Worm (Caenorhabditis elegans) whole organism, early embryonic: ENCODE data around the gene F42G2.7.

Experiments
- B0310.2 ChIP-seq: sonication (generic microtip); optimal IDR thresholded peaks from 2 replicates; lab custom pipeline; 2016; ENCODE audit warnings: mild to moderate bottlenecking, missing genetic modification characterization, missing compliant biosample characterization
- F13C5.2 ChIP-seq: sonication (generic microtip); optimal IDR thresholded peaks from 2 replicates; lab custom pipeline; 2017; ENCODE audit warnings: mild to moderate bottlenecking, missing genetic modification characterization, inconsistent platforms, missing compliant biosample characterization
- aly-1 ChIP-seq: sonication (generic microtip); optimal IDR thresholded peaks from 2 replicates; lab custom pipeline; 2016; ENCODE audit warnings: missing genetic modification characterization, missing compliant biosample characterization
- ama-1 ChIP-seq: fragments of 150-350 bp; optimal IDR thresholded peaks from 2 replicates; lab custom pipeline; 2014
- ceh-13 ChIP-seq: fragments of 200-800 bp; sonication (Bioruptor generic); optimal IDR thresholded peaks from 2 replicates; lab custom pipeline; 2018; ENCODE audit warnings: mild to moderate bottlenecking, missing genetic modification characterization, missing compliant biosample characterization
- ceh-36 ChIP-seq: sonication (generic microtip); optimal IDR thresholded peaks from 2 replicates; lab custom pipeline; 2016; ENCODE audit warnings: missing genetic modification characterization, inconsistent platforms, missing compliant biosample characterization
- ets-7 ChIP-seq: sonication (generic microtip); optimal IDR thresholded peaks from 2 replicates; lab custom pipeline; 2016; ENCODE audit warnings: missing genotype, missing genetic modification characterization, missing compliant biosample characterization
- flt-1 ChIP-seq: fragments of 200-800 bp; sonication (Bioruptor generic); IDR thresholded peaks from 2 replicates; pipeline ENCODE4 v1.3.6; 2022; ENCODE audit warnings: missing genetic modification characterization, missing compliant biosample characterization
- hmbx-1 ChIP-seq: sonication (generic microtip); optimal IDR thresholded peaks from 2 replicates; lab custom pipeline; 2016; ENCODE audit warnings: mild to moderate bottlenecking, missing genetic modification characterization, missing compliant biosample characterization
- hmg-4 ChIP-seq: fragments of 200-800 bp; sonication (Bioruptor generic); optimal IDR thresholded peaks from 2 replicates; lab custom pipeline; 2018; ENCODE audit warnings: mild to moderate bottlenecking, missing genetic modification characterization, missing compliant biosample characterization
- hnd-1 ChIP-seq: sonication (generic microtip); optimal IDR thresholded peaks from 2 replicates; lab custom pipeline; 2016; ENCODE audit warnings: missing genetic modification characterization, missing compliant biosample characterization
- pes-1 ChIP-seq: fragments of 200-800 bp; sonication (Bioruptor generic); IDR thresholded peaks from 2 replicates; pipeline ENCODE4 v1.3.6; 2022; ENCODE audit warnings: missing genetic modification reagents, missing genetic modification characterization, missing compliant biosample characterization
- scrt-1 ChIP-seq: fragments of 200-800 bp; sonication (Bioruptor generic); IDR thresholded peaks from 2 replicates; pipeline ENCODE4 v1.3.6; 2022; ENCODE audit warnings: missing genetic modification characterization, missing compliant biosample characterization
- sea-1 ChIP-seq: fragments of 200-800 bp; sonication (Bioruptor generic); conservative IDR thresholded peaks from 2 replicates; pipeline ENCODE4 v1.3.6; 2022; ENCODE audit warnings: missing genetic modification characterization, missing compliant biosample characterization
- tbx-11 ChIP-seq: fragments of 200-800 bp; sonication (Bioruptor generic); IDR thresholded peaks from 2 replicates; pipeline ENCODE4 v1.3.6; 2022; ENCODE audit warnings: missing genetic modification characterization, missing compliant biosample characterization
- tbx-37 ChIP-seq: fragments of 200-800 bp; sonication (Bioruptor generic); conservative IDR thresholded peaks from 2 replicates; pipeline ENCODE4 v1.3.6; 2022; ENCODE audit warnings: missing genetic modification reagents, missing genetic modification characterization, missing compliant biosample characterization
- tra-4 ChIP-seq: sonication (generic microtip); optimal IDR thresholded peaks from 2 replicates; lab custom pipeline; 2017; ENCODE audit warnings: missing genetic modification characterization, missing compliant biosample characterization

F42G2.7 gene

ce11 chrII:2399810-2400209, 18.1 kb upstream of the F42G2.7 start:
- TF ChIP-seq pes-1 (GFP tag; lab: Robert Waterston, UW) (no peak), tbx-37 (GFP tag; lab: Robert Waterston, UW) (no peak), hmg-4 (GFP tag; lab: Kevin White, UChicago) (no peak), sea-1 (GFP tag; lab: Robert Waterston, UW) (no peak), hnd-1 (tag; lab: Kevin White, UChicago) (no peak), ets-7 (tag; lab: Kevin White, UChicago) (no peak), flt-1 (GFP tag; lab: Robert Waterston, UW) (no peak), hmbx-1 (no peak), scrt-1 (GFP tag; lab: Robert Waterston, UW) (no peak), tra-4 (tag; lab: Kevin White, UChicago) (no peak), ceh-36 (tag; lab: Kevin White, UChicago) (no peak), F13C5.2 (no peak)

ce11 chrII:2403984-2404383, 14.0 kb upstream of the F42G2.7 start, which contains the start of gene F16G10.1:
Gene F16G10.1, plus strand, starts transcription at chrII:2404284.
- no peak for TF ChIP-seq tra-4 (tag; lab: Kevin White, UChicago)
- no peak for TF ChIP-seq tbx-37 (GFP tag; lab: Robert Waterston, UW)
- TF ChIP-seq aly-1 (tag; lab: Kevin White, UChicago), result no peak
- TF ChIP-seq pes-1 (GFP tag; lab: Robert Waterston, UW), result no peak

- no peak for TF ChIP-seq tra-4 (tag; lab: Kevin White, UChicago)
- TF ChIP-seq B0310.2 (tag; lab: Kevin White, UChicago), result no peak
- TF ChIP-seq pes-1 (GFP tag; lab: Robert Waterston, UW), result no peak
Observed at ce11 chrII:2411093-2411492, 6.9 kb upstream of the F42G2.7 start.

ce11 chrII:2411555-2411954, 6.4 kb upstream of the F42G2.7 start:
- TF ChIP-seq flt-1 (GFP tag; lab: Robert Waterston, UW) (no peak), ets-7 (tag; lab: Kevin White, UChicago) (no peak), aly-1 (tag; lab: Kevin White, UChicago) (no peak), tbx-11 (GFP tag; lab: Robert Waterston, UW) (no peak), tra-4 (tag; lab: Kevin White, UChicago) (no peak)

- no peak for TF ChIP-seq hmbx-1
- no peak for TF ChIP-seq sea-1 (GFP tag; lab: Robert Waterston, UW)
- no peak for TF ChIP-seq tbx-37 (GFP tag; lab: Robert Waterston, UW)
- TF ChIP-seq ceh-13, result no peak
- TF ChIP-seq ama-1 (lab: Kevin White, UChicago), result no peak
- TF ChIP-seq flt-1 (GFP tag; lab: Robert Waterston, UW), result no peak
- TF ChIP-seq scrt-1 (GFP tag; lab: Robert Waterston, UW), result no peak
- TF ChIP-seq aly-1 (tag; lab: Kevin White, UChicago), result no peak
- TF ChIP-seq pes-1 (GFP tag; lab: Robert Waterston, UW), result no peak
- TF ChIP-seq ceh-36 (tag; lab: Kevin White, UChicago), result no peak
- no peak for TF ChIP-seq ets-7 (tag; lab: Kevin White, UChicago)
- no peak for TF ChIP-seq F13C5.2
- no peak for TF ChIP-seq tra-4 (tag; lab: Kevin White, UChicago)
Observed at ce11 chrII:2412649-2413048, 5.3 kb upstream of the F42G2.7 start, which contains the start of gene fbxa-182. Gene fbxa-182, minus strand, starts transcription at chrII:2412749.

ce11 chrII:2415439-2415838, 2.5 kb upstream of the F42G2.7 start, which contains the start of gene fbxa-4:
Gene fbxa-4, minus strand, starts transcription at chrII:2415531.
- TF ChIP-seq hmbx-1, result no peak
- TF ChIP-seq tbx-37 (GFP tag; lab: Robert Waterston, UW), result no peak

- no peak for TF ChIP-seq tbx-11 (GFP tag; lab: Robert Waterston, UW)
- TF ChIP-seq flt-1 (GFP tag; lab: Robert Waterston, UW), result no peak
- no peak for TF ChIP-seq tbx-37 (GFP tag; lab: Robert Waterston, UW)
- no peak for TF ChIP-seq aly-1 (tag; lab: Kevin White, UChicago)
- TF ChIP-seq hmbx-1, result no peak
- TF ChIP-seq tra-4 (tag; lab: Kevin White, UChicago), result no peak
- no peak for TF ChIP-seq hmg-4 (GFP tag; lab: Kevin White, UChicago)
- no peak for TF ChIP-seq B0310.2 (tag; lab: Kevin White, UChicago)
- no peak for TF ChIP-seq ets-7 (tag; lab: Kevin White, UChicago)
Observed at ce11 chrII:2418836-2419235, 878 bp downstream of the F42G2.7 start, which contains the start of gene fbxc-20. Gene fbxc-20, plus strand, starts transcription at chrII:2419136.

ce11 chrII:2420685-2421084, 2.7 kb downstream of the F42G2.7 start:
- TF ChIP-seq tra-4 (tag; lab: Kevin White, UChicago) (no peak), ceh-13 (no peak), tbx-37 (GFP tag; lab: Robert Waterston, UW) (no peak), sea-1 (GFP tag; lab: Robert Waterston, UW) (no peak), B0310.2 (tag; lab: Kevin White, UChicago) (no peak), tbx-11 (GFP tag; lab: Robert Waterston, UW) (no peak), hmg-4 (GFP tag; lab: Kevin White, UChicago) (no peak), F13C5.2 (no peak), aly-1 (tag; lab: Kevin White, UChicago) (no peak), ama-1 (lab: Kevin White, UChicago) (no peak), scrt-1 (GFP tag; lab: Robert Waterston, UW) (no peak), ceh-36 (tag; lab: Kevin White, UChicago) (no peak), hmbx-1 (no peak), pes-1 (GFP tag; lab: Robert Waterston, UW) (no peak), hnd-1 (tag; lab: Kevin White, UChicago) (no peak), flt-1 (GFP tag; lab: Robert Waterston, UW) (no peak), ets-7 (tag; lab: Kevin White, UChicago) (no peak)
